Worm (Caenorhabditis elegans): Measurements from ENCODE around the gene fbxa-85.

Gene fbxa-85

ce11 chrV:17258868-17259267, at the start of gene fbxa-85:
fbxa-85 (plus strand) TSS chrV:17259168.
- TF ChIP-seq tra-1 (GFP tag; IDR thresholded peaks at IDR 0.05) (no peak), nhr-28 (tag; optimal IDR thresholded peaks at IDR 0.05) (no peak), unc-62 (GFP tag; optimal IDR thresholded peaks at IDR 0.05 in 1 of 2) (peak in 1 of 2 experiments; percentile 72), unc-62 (tag; optimal IDR thresholded peaks at IDR 0.05) (no peak)

- TF ChIP-seq lin-15B (tag; optimal IDR thresholded peaks at IDR 0.05) (no peak), T20F7.1 (GFP tag; optimal IDR thresholded peaks at IDR 0.05) (no peak), pha-4 (GFP tag; IDR thresholded peaks at IDR 0.05) (no peak), pha-4 (tag; optimal IDR thresholded peaks at IDR 0.05) (no peak), F37D6.2 (tag; optimal IDR thresholded peaks at IDR 0.05) (no peak), set-16 (GFP tag; IDR thresholded peaks at IDR 0.05) (peak; percentile 86)
These were observed 46.8 kb upstream of the fbxa-85 start, which contains the start of gene srh-236 for ce11 chrV:17211989-17212731. srh-236 (minus strand) TSS chrV:17212039.

- TF ChIP-seq hlh-30 (tag; optimal IDR thresholded peaks at IDR 0.05; ENCODE audit: insufficient read depth) (no peak), lin-39 (tag; optimal IDR thresholded peaks at IDR 0.05) (no peak), mdt-29 (GFP tag; IDR thresholded peaks at IDR 0.05) (no peak), unc-39 (tag; optimal IDR thresholded peaks at IDR 0.05) (no peak), F10B5.3 (tag; optimal IDR thresholded peaks at IDR 0.05) (no peak), ces-1 (GFP tag; optimal IDR thresholded peaks at IDR 0.05) (no peak), unc-130 (GFP tag; optimal IDR thresholded peaks at IDR 0.05) (no peak), daf-16 (GFP tag; optimal IDR thresholded peaks at IDR 0.05) (no peak), daf-16 (tag; optimal IDR thresholded peaks at IDR 0.05) (no peak), pha-4 (GFP tag; IDR thresholded peaks at IDR 0.05) (no peak), pha-4 (tag; optimal IDR thresholded peaks at IDR 0.05) (no peak), dmd-8 (GFP tag; IDR thresholded peaks at IDR 0.05) (no peak), lin-13 (GFP tag; optimal IDR thresholded peaks at IDR 0.05) (no peak), mxl-2 (GFP tag; conservative IDR thresholded peaks at IDR 0.05) (no peak), ZK546.5 (tag; optimal IDR thresholded peaks at IDR 0.05) (no peak), nhr-111 (GFP tag; optimal IDR thresholded peaks at IDR 0.05) (no peak), skn-1 (tag; optimal IDR thresholded peaks at IDR 0.05) (no peak), T20F7.1 (GFP tag; optimal IDR thresholded peaks at IDR 0.05) (no peak), ceh-82 (tag; optimal IDR thresholded peaks at IDR 0.05) (no peak)
These were observed 46.2 kb upstream of the fbxa-85 start, which contains the start of gene srh-113 for ce11 chrV:17212743-17213142. srh-113 (plus strand) TSS chrV:17213043.

- TF ChIP-seq vab-7 (GFP tag; IDR thresholded peaks at IDR 0.05) = no peak
- TF ChIP-seq madf-5 (GFP tag; IDR thresholded peaks at IDR 0.05) = 0 out of 4 replicates have a peak, but pooled peaks of 1 of the 2 experiments have one; percentile 12
These were observed 43.4 kb upstream of the fbxa-85 start for ce11 chrV:17215602-17216001.

- no peak for TF ChIP-seq hmg-1.1 (GFP tag; IDR thresholded peaks at IDR 0.05)
- no peak for TF ChIP-seq Y75B8A.6 (GFP tag; IDR thresholded peaks at IDR 0.05)
- no peak for TF ChIP-seq Y48G9A.11 (GFP tag; IDR thresholded peaks at IDR 0.05)
- TF ChIP-seq F10B5.3 (tag; optimal IDR thresholded peaks at IDR 0.05) = no peak
- no peak for TF ChIP-seq aly-2 (tag; optimal IDR thresholded peaks at IDR 0.05)
- TF ChIP-seq F49E8.2 (tag; optimal IDR thresholded peaks at IDR 0.05; ENCODE audit: borderline replicate concordance) = no peak
- no peak for TF ChIP-seq lin-38 (GFP tag; IDR thresholded peaks at IDR 0.05)
- no peak for TF ChIP-seq hlh-30 (tag; optimal IDR thresholded peaks at IDR 0.05; ENCODE audit: insufficient read depth)
- TF ChIP-seq lin-13 (GFP tag; optimal IDR thresholded peaks at IDR 0.05) = no peak
These were observed 41.3 kb upstream of the fbxa-85 start, which contains the start of gene srbc-62 for ce11 chrV:17217690-17218089. srbc-62 (plus strand) TSS chrV:17217990.
